Worm (Caenorhabditis elegans): Measurements from ENCODE around the gene C05E11.7.
A peak's percentile ranks its signal among the peaks of the same experiment; 100 is the strongest.

C05E11.7 gene

ce11 chrX:4550987-4551386 lies 34.5 kb downstream of the C05E11.7 start (continued):
- TF ChIP-seq mab-9 (GFP tag; IDR thresholded peaks at IDR 0.05) (no peak), nhr-90 (tag; optimal IDR thresholded peaks at IDR 0.05; ENCODE audit: poor library complexity) (peak; percentile 44), nhr-28 (tag; optimal IDR thresholded peaks at IDR 0.05) (no peak), efl-3 (GFP tag; optimal IDR thresholded peaks at IDR 0.05) (no peak), hlh-17 (GFP tag; optimal IDR thresholded peaks at IDR 0.05; ENCODE audit: borderline replicate concordance) (no peak), mef-2 (tag; optimal IDR thresholded peaks at IDR 0.05) (no peak), aha-1 (tag; optimal IDR thresholded peaks at IDR 0.05) (no peak), ztf-11 (tag; optimal IDR thresholded peaks at IDR 0.05) (no peak), rnt-1 (tag; optimal IDR thresholded peaks at IDR 0.05) (peak; percentile 36), tlp-1 (tag; optimal IDR thresholded peaks at IDR 0.05) (no peak), dpl-1 (GFP tag; optimal IDR thresholded peaks at IDR 0.05) (peak in 1 of 3 experiments; percentile 3), unc-130 (tag; optimal IDR thresholded peaks at IDR 0.05) (peak; percentile 65), snpc-4 (tag; optimal IDR thresholded peaks at IDR 0.05) (no peak), snu-23 (GFP tag; optimal IDR thresholded peaks at IDR 0.05) (peak; percentile 31), nhr-71 (tag; optimal IDR thresholded peaks at IDR 0.05) (peak; percentile 56), egl-27 (tag; optimal IDR thresholded peaks at IDR 0.05) (peak; percentile 10 to 41), pqm-1 (tag; optimal IDR thresholded peaks at IDR 0.05) (no peak), ceh-8 (GFP tag; optimal IDR thresholded peaks at IDR 0.05) (no peak), ces-1 (GFP tag; optimal IDR thresholded peaks at IDR 0.05) (no peak), lin-13 (GFP tag; optimal IDR thresholded peaks at IDR 0.05) (no peak)

DNA sequence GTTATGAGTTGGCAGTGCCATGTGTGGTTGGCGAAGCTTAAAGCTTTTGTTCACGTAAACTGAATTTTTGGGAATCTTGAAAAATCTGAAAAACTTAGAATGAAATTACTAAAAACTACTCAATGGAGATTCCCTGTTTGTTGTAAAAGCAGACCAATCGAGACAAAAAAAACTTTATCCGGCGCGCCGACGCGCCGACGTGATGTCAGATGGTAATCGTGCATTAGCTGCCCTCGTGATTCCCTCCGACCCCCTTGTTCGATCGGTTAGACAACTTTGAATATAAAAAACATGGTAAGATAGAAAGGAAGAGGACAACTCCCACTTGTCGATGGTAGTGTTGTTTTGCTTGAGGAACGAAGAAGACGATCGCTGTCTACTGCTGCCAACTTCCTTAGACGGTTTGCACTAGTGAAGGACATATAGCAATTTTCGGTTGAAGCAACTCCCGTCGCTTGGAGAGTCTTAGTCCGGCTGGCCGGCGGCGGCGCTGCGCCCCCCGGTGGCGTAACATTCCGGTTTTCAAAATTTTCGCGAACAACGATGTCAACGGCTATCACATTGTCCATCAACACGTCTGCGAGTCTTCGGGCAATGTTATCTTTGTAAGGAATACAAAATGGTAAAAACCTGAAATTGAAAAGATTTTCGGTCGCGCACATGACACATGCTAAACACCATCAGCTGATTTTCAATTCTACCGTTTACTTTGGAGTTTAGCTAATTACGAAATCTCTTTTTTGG lies 35.5 kb downstream of the C05E11.7 start, which contains the start of gene C07A12.18:
Gene C07A12.18 (minus strand): TSS at position 51 of the 744 bp plus-strand sequence.
- peak; percentile 85 for TF ChIP-seq nhr-85 (tag)
- TF ChIP-seq pqm-1 (tag; optimal IDR thresholded peaks at IDR 0.05) = no peak
- no peak for TF ChIP-seq nhr-77 (tag; optimal IDR thresholded peaks at IDR 0.05)
- TF ChIP-seq lin-14 (GFP tag; optimal IDR thresholded peaks at IDR 0.05) = peak; percentile 68
- TF ChIP-seq efl-1 (optimal IDR thresholded peaks at IDR 0.05) = no peak
- TF ChIP-seq efl-1 (GFP tag; optimal IDR thresholded peaks at IDR 0.05 in 1 of 2) = peak in 1 of 2 experiments; percentile 88
- TF ChIP-seq skn-1 (tag; optimal IDR thresholded peaks at IDR 0.05) = peak; percentile 7
- TF ChIP-seq nhr-84 (tag; optimal IDR thresholded peaks at IDR 0.05) = no peak
- no peak for TF ChIP-seq nhr-47 (tag; optimal IDR thresholded peaks at IDR 0.05)
- TF ChIP-seq xbp-1 (tag; optimal IDR thresholded peaks at IDR 0.05) = peak; percentile 15
- peak; percentile 17 for TF ChIP-seq snu-23 (GFP tag; optimal IDR thresholded peaks at IDR 0.05)
- TF ChIP-seq mdl-1 (tag; optimal IDR thresholded peaks at IDR 0.05) = peak in 1 of 2 experiments; percentile 26
- no peak for TF ChIP-seq mef-2 (tag; optimal IDR thresholded peaks at IDR 0.05)
- no peak for TF ChIP-seq aha-1 (tag; optimal IDR thresholded peaks at IDR 0.05)
- TF ChIP-seq elt-3 (tag; optimal IDR thresholded peaks at IDR 0.05) = peak in 1 of 6 experiments; percentile 28
- TF ChIP-seq nhr-71 (tag; optimal IDR thresholded peaks at IDR 0.05) = peak; percentile 23
- TF ChIP-seq mep-1 (tag; optimal IDR thresholded peaks at IDR 0.05) = peak; percentile 21
- TF ChIP-seq lin-35 (GFP tag; optimal IDR thresholded peaks at IDR 0.05) = peak in 1 of 2 experiments; percentile 23
- TF ChIP-seq unc-30 (tag; optimal IDR thresholded peaks at IDR 0.05) = no peak
- no peak for TF ChIP-seq aly-2 (tag; optimal IDR thresholded peaks at IDR 0.05)
- TF ChIP-seq nhr-19 (GFP tag; conservative IDR thresholded peaks at IDR 0.05) = no peak
- no peak for TF ChIP-seq F16B12.6 (tag; optimal IDR thresholded peaks at IDR 0.05)
- no peak for TF ChIP-seq nhr-28 (tag; optimal IDR thresholded peaks at IDR 0.05)
- peak; percentile 67 for TF ChIP-seq grh-1 (GFP tag; IDR thresholded peaks at IDR 0.05)
- peak; percentile 41 for TF ChIP-seq blmp-1 (tag; optimal IDR thresholded peaks at IDR 0.05)
- TF ChIP-seq ztf-4 (tag; optimal IDR thresholded peaks at IDR 0.05) = no peak
- peak; percentile 27 for TF ChIP-seq nhr-20 (tag; optimal IDR thresholded peaks at IDR 0.05)
